Fruit fly (Drosophila melanogaster) whole organism, embryonic: ENCODE data around the gene Pink1.

Experiments used
- Aef1 ChIP-seq: fragments of 200-800 bp; sonication (Bioruptor generic); IDR thresholded peaks from 3 replicates; pipeline ENCODE4 v1.3.6; 2022; ENCODE audit warnings: missing biosample characterization, missing genetic modification characterization
- Awh ChIP-seq: fragments of 200-800 bp; sonication (Bioruptor generic); IDR thresholded peaks from 2 replicates; pipeline ENCODE4, ENCODE4 v1.3.6; 2022; ENCODE audit warnings: missing biosample characterization, missing genetic modification characterization
- CG11504 ChIP-seq: fragments of 200-800 bp; sonication (Bioruptor generic); optimal IDR thresholded peaks from 3 replicates; lab custom pipeline; 2019; ENCODE audit warnings: missing biosample characterization, mild to moderate bottlenecking, missing genetic modification characterization, moderate library complexity
- CG11560 ChIP-seq: fragments of 200-800 bp; sonication (Bioruptor generic); IDR thresholded peaks from 3 replicates; pipeline ENCODE4 v1.3.6; 2022; ENCODE audit warnings: missing biosample characterization, missing genetic modification characterization
- CG17568 ChIP-seq: fragments of 200-800 bp; sonication (Bioruptor generic); optimal IDR thresholded peaks from 2 replicates; lab custom pipeline; 2018; ENCODE audit warnings: missing biosample characterization, mild to moderate bottlenecking, missing genetic modification characterization, moderate library complexity
- CG17829 ChIP-seq: fragments of 200-800 bp; optimal IDR thresholded peaks from 2 replicates; lab custom pipeline; 2019; ENCODE audit warnings: missing biosample characterization, mild to moderate bottlenecking, missing genetic modification characterization, moderate library complexity
- CG2712 ChIP-seq: fragments of 200-800 bp; optimal IDR thresholded peaks from 3 replicates; lab custom pipeline; 2019; ENCODE audit warnings: missing biosample characterization, mild to moderate bottlenecking, missing genetic modification characterization, moderate library complexity
- CG3065 ChIP-seq: fragments of 200-800 bp; sonication (Bioruptor generic); optimal IDR thresholded peaks from 2 replicates; lab custom pipeline; 2016; ENCODE audit warnings: missing biosample characterization, missing genetic modification characterization
- CG32772 ChIP-seq: fragments of 200-800 bp; sonication (Bioruptor generic); IDR thresholded peaks from 2 replicates; pipeline ENCODE4 v1.3.6; 2022; ENCODE audit warnings: missing biosample characterization, missing genetic modification characterization
- CG3847 ChIP-seq: fragments of 200-800 bp; sonication (Bioruptor generic); IDR thresholded peaks from 2 replicates; pipeline ENCODE4 v1.3.6; 2022; ENCODE audit warnings: missing biosample characterization, missing genetic modification characterization
- CG4360 ChIP-seq: fragments of 200-800 bp; sonication (Bioruptor generic); IDR thresholded peaks from 2 replicates; pipeline ENCODE4 v1.3.6; 2022; ENCODE audit warnings: missing biosample characterization, missing genetic modification characterization
- CG4404 ChIP-seq: fragments of 200-800 bp; sonication (Bioruptor generic); IDR thresholded peaks from 2 replicates; pipeline ENCODE4 v1.3.6; 2022; ENCODE audit warnings: missing biosample characterization, missing genetic modification characterization
- CG5245 ChIP-seq: fragments of 200-800 bp; sonication (Bioruptor generic); optimal IDR thresholded peaks from 3 replicates; lab custom pipeline; 2016; ENCODE audit warnings: missing biosample characterization, missing genetic modification characterization
- CG7357 ChIP-seq: fragments of 200-800 bp; sonication (Bioruptor generic); IDR thresholded peaks from 3 replicates; pipeline ENCODE4 v1.3.6; 2022; ENCODE audit warnings: missing biosample characterization, missing genetic modification characterization
- CG8924 ChIP-seq: fragments of 200-800 bp; optimal IDR thresholded peaks from 3 replicates; lab custom pipeline; 2019; ENCODE audit warnings: missing biosample characterization, mild to moderate bottlenecking, missing genetic modification characterization, moderate library complexity
- Dfd ChIP-seq, 2 experiments: fragments of >200 bp; optimal IDR thresholded peaks; 2 replicates each; lab custom pipeline; 2017; ENCODE audit warnings: missing biosample characterization in 2 of 2, missing genetic modification characterization in 2 of 2
- Dip3 ChIP-seq: fragments of 200-800 bp; sonication (Bioruptor generic); optimal IDR thresholded peaks from 3 replicates; lab custom pipeline; 2016; ENCODE audit warnings: missing biosample characterization, missing genetic modification characterization
- Dref ChIP-seq: fragments of 200-800 bp; sonication (Bioruptor generic); IDR thresholded peaks from 2 replicates; pipeline ENCODE4 v1.3.6; 2022; ENCODE audit warnings: missing biosample characterization, missing genetic modification characterization
- HHEX ChIP-seq: fragments of 200-800 bp; sonication (Bioruptor generic); optimal IDR thresholded peaks from 3 replicates; lab custom pipeline; 2017; ENCODE audit warnings: missing biosample characterization, mild to moderate bottlenecking, missing genetic modification characterization, missing genetic modification reagents
- HLH4C ChIP-seq: fragments of 200-800 bp; sonication (Bioruptor generic); IDR thresholded peaks from 3 replicates; pipeline ENCODE4 v1.3.6; 2022; ENCODE audit warnings: missing biosample characterization, missing genetic modification characterization; ENCODE audit not compliant: partially characterized antibody
- HmgZ ChIP-seq: fragments of 200-800 bp; sonication (Bioruptor generic); optimal IDR thresholded peaks from 2 replicates; lab custom pipeline; 2018; ENCODE audit warnings: missing biosample characterization, mild to moderate bottlenecking, missing genetic modification characterization
- Lim3 ChIP-seq: fragments of 200-800 bp; sonication (Bioruptor generic); IDR thresholded peaks from 2 replicates; pipeline ENCODE4 v1.3.6; 2022; ENCODE audit warnings: missing biosample characterization, missing genetic modification characterization
- MTF-1 ChIP-seq: fragments of 200-800 bp; sonication (Bioruptor generic); optimal IDR thresholded peaks from 2 replicates; lab custom pipeline; 2018; ENCODE audit warnings: missing biosample characterization, mild to moderate bottlenecking, missing genetic modification characterization, borderline replicate concordance
- NC2β ChIP-seq: fragments of 200-800 bp; sonication (Bioruptor generic); optimal IDR thresholded peaks from 2 replicates; lab custom pipeline; 2016; ENCODE audit warnings: missing biosample characterization, missing genetic modification characterization
- Sox102F ChIP-seq: fragments of 200-800 bp; sonication (Bioruptor generic); optimal IDR thresholded peaks from 2 replicates; lab custom pipeline; 2018; ENCODE audit warnings: missing biosample characterization, mild to moderate bottlenecking, missing genetic modification characterization, moderate library complexity
- amos ChIP-seq: fragments of 200-800 bp; sonication (Bioruptor generic); IDR thresholded peaks from 2 replicates; pipeline ENCODE4 v1.3.6; 2022; ENCODE audit warnings: missing biosample characterization, missing genetic modification characterization; ENCODE audit not compliant: partially characterized antibody
- ase ChIP-seq: fragments of 200-800 bp; sonication (Bioruptor generic); IDR thresholded peaks from 3 replicates; pipeline ENCODE4 v1.3.6; 2022; ENCODE audit warnings: missing biosample characterization, missing genetic modification characterization
- ato ChIP-seq: fragments of 200-800 bp; sonication (Bioruptor generic); IDR thresholded peaks from 2 replicates; pipeline ENCODE4 v1.3.6; 2022; ENCODE audit warnings: missing biosample characterization, missing genetic modification characterization; ENCODE audit not compliant: partially characterized antibody
- bbx ChIP-seq: fragments of 200-800 bp; sonication (Bioruptor generic); IDR thresholded peaks from 2 replicates; pipeline ENCODE4 v1.3.6; 2022; ENCODE audit warnings: missing biosample characterization, missing genetic modification characterization; ENCODE audit not compliant: partially characterized antibody
- bcd ChIP-seq: fragments of 200-800 bp; sonication (Bioruptor generic); optimal IDR thresholded peaks from 2 replicates; lab custom pipeline; 2017; ENCODE audit warnings: missing biosample characterization, mild to moderate bottlenecking, missing genetic modification characterization
- bigmax ChIP-seq: fragments of 200-800 bp; sonication (Bioruptor generic); optimal IDR thresholded peaks from 2 replicates; lab custom pipeline; 2018; ENCODE audit warnings: missing biosample characterization, mild to moderate bottlenecking, missing genetic modification characterization
- cg ChIP-seq: fragments of 200-800 bp; sonication (Bioruptor generic); optimal IDR thresholded peaks from 3 replicates; lab custom pipeline; 2019; ENCODE audit warnings: missing biosample characterization, mild to moderate bottlenecking, missing genetic modification characterization, moderate library complexity
- chm ChIP-seq: fragments of 200-800 bp; sonication (Bioruptor generic); IDR thresholded peaks from 2 replicates; pipeline ENCODE4 v1.3.6; 2022; ENCODE audit warnings: missing biosample characterization, missing genetic modification characterization
- dimm ChIP-seq: fragments of 200-800 bp; sonication (Bioruptor generic); IDR thresholded peaks from 2 replicates; pipeline ENCODE4 v1.3.6; 2022; ENCODE audit warnings: missing biosample characterization, missing genetic modification characterization
- eyg ChIP-seq: fragments of 200-800 bp; sonication (Bioruptor generic); optimal IDR thresholded peaks from 3 replicates; lab custom pipeline; 2016; ENCODE audit warnings: missing biosample characterization, missing genetic modification characterization
- fd102C ChIP-seq: fragments of 200-800 bp; sonication (Bioruptor generic); optimal IDR thresholded peaks from 2 replicates; lab custom pipeline; 2018; ENCODE audit warnings: missing biosample characterization, mild to moderate bottlenecking, missing genetic modification characterization, moderate library complexity
- fd64A ChIP-seq: fragments of 200-800 bp; sonication (Bioruptor generic); optimal IDR thresholded peaks from 3 replicates; lab custom pipeline; 2018; ENCODE audit warnings: missing biosample characterization, mild to moderate bottlenecking, missing genetic modification characterization
- fd96Cb ChIP-seq: fragments of 200-800 bp; sonication (Bioruptor generic); optimal IDR thresholded peaks from 2 replicates; lab custom pipeline; 2018; ENCODE audit warnings: missing biosample characterization, mild to moderate bottlenecking, missing genetic modification characterization, moderate library complexity
- fu2 ChIP-seq: fragments of 200-800 bp; sonication (Bioruptor generic); optimal IDR thresholded peaks from 2 replicates; lab custom pipeline; 2016; ENCODE audit warnings: missing biosample characterization, missing genetic modification characterization
- gt ChIP-seq: fragments of 200-800 bp; sonication (Bioruptor generic); IDR thresholded peaks from 2 replicates; pipeline ENCODE4 v1.3.6; 2022; ENCODE audit warnings: missing biosample characterization, missing genetic modification characterization
- pan ChIP-seq, 4 experiments: fragments of >200 bp in 3 of 4; fragments of 200-800 bp in 1 of 4; sonication (Bioruptor generic) in 1 of 4; optimal IDR thresholded peaks in 3 of 4; IDR thresholded peaks in 1 of 4; 2 replicates each; pipeline versions ENCODE4 v1.3.6 to Lab custom; 2017 to 2022; ENCODE audit warnings: missing biosample characterization in 2 of 4, missing genetic modification characterization in 2 of 4, mixed read lengths in 1 of 4
- phol ChIP-seq: fragments of 200-800 bp; sonication (Bioruptor generic); optimal IDR thresholded peaks from 3 replicates; lab custom pipeline; 2018; ENCODE audit warnings: missing biosample characterization, mild to moderate bottlenecking, missing genetic modification characterization, moderate library complexity
- psq ChIP-seq: fragments of 200-800 bp; sonication (Bioruptor generic); optimal IDR thresholded peaks from 2 replicates; lab custom pipeline; 2017; ENCODE audit warnings: missing biosample characterization, missing genetic modification characterization
- repo ChIP-seq: fragments of 200-800 bp; sonication (Bioruptor generic); optimal IDR thresholded peaks from 2 replicates; lab custom pipeline; 2016; ENCODE audit warnings: missing biosample characterization, missing genetic modification characterization
- sc ChIP-seq, 3 experiments: fragments of >200 bp in 2 of 3; fragments of 200-800 bp in 1 of 3; sonication (Bioruptor generic) in 1 of 3; optimal IDR thresholded peaks; 2 replicates in 2 of 3; 3 replicates in 1 of 3; lab custom pipeline; 2017; ENCODE audit warnings: mild to moderate bottlenecking in 1 of 3, missing biosample characterization in 1 of 3, missing genetic modification characterization in 1 of 3, missing genetic modification reagents in 1 of 3
- sisA ChIP-seq: fragments of 200-800 bp; sonication (Bioruptor generic); IDR thresholded peaks from 2 replicates; pipeline ENCODE4 v1.3.6; 2022; ENCODE audit warnings: missing biosample characterization, missing genetic modification characterization
- wdn ChIP-seq: fragments of 200-800 bp; sonication (Bioruptor generic); IDR thresholded peaks from 2 replicates; pipeline ENCODE4 v1.3.6; 2022; ENCODE audit warnings: missing biosample characterization, missing genetic modification characterization
- wor ChIP-seq: fragments of 200-800 bp; sonication (Bioruptor generic); IDR thresholded peaks from 2 replicates; pipeline ENCODE4 v1.3.6; 2022; ENCODE audit warnings: missing biosample characterization, missing genetic modification characterization
- zf30C ChIP-seq: fragments of 200-800 bp; sonication (Bioruptor generic); optimal IDR thresholded peaks from 3 replicates; lab custom pipeline; 2018; ENCODE audit warnings: missing biosample characterization, mild to moderate bottlenecking, missing genetic modification characterization
- zfh2 ChIP-seq: fragments of 200-800 bp; sonication (Bioruptor generic); optimal IDR thresholded peaks from 2 replicates; lab custom pipeline; 2016; ENCODE audit warnings: missing biosample characterization, missing genetic modification characterization

The Pink1 gene

DNA sequence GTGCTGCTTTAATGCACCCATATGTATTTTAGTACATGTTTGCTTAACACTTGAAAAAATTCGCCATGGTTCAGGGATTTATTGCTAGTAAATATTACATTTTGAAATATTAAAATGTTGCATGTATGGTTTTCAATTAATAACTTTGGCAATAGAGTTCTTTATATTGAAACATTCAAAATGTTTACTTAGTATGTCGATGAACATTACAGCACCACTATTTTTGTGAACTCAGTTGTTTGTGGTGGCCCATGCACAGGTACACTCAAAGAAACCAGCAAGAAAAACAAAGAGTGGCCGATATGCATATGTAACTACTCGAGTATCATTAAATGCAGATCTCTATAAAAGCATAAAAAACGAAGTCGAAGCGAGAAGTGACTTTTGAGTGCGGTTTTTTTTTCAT is 18.4 kb downstream of the Pink1 start (continued):
- TF ChIP-seq Sox102F (GFP tag; lab: Kevin White, UChicago) = peak; percentile 87
- no peak for TF ChIP-seq chm (GFP tag; lab: Robert Waterston, UW)
- no peak for TF ChIP-seq fd102C (GFP tag; lab: Kevin White, UChicago)
- TF ChIP-seq sc (optimal IDR thresholded peaks at IDR 0.05; lab: Kevin White, UChicago) = no peak
- peak; percentile 66 for TF ChIP-seq sc (GFP tag; optimal IDR thresholded peaks at IDR 0.05; lab: Kevin White, UChicago)
- peak; percentile 48; the same call in 1 of the 2 replicates for TF ChIP-seq dimm (GFP tag; lab: Robert Waterston, UW)
- no peak for TF ChIP-seq CG17568
- no peak for TF ChIP-seq fu2
- peak; percentile 29 for TF ChIP-seq MTF-1
- TF ChIP-seq CG5245 (GFP tag; lab: Kevin White, UChicago) = peak; percentile 11
- TF ChIP-seq CG11560 (tag; lab: Robert Waterston, UW) = 0 out of 3 replicates have a peak, but pooled peaks have one; percentile 16
- TF ChIP-seq Lim3 (GFP tag; lab: Robert Waterston, UW) = 0 out of 2 replicates have a peak, but pooled peaks have one; percentile 30
- TF ChIP-seq CG7357 (GFP tag; lab: Robert Waterston, UW) = peak; percentile 61; the same call in 1 of the 3 replicates
- peak; percentile 19; the same call in 1 of the 2 replicates for TF ChIP-seq gt (GFP tag; lab: Robert Waterston, UW)
- TF ChIP-seq HLH4C (GFP tag; lab: Robert Waterston, UW) = no peak
- TF ChIP-seq wdn (GFP tag; lab: Robert Waterston, UW) = no peak
- peak; percentile 33 for TF ChIP-seq CG3847
- TF ChIP-seq fd64A = peak; percentile 1

DNA sequence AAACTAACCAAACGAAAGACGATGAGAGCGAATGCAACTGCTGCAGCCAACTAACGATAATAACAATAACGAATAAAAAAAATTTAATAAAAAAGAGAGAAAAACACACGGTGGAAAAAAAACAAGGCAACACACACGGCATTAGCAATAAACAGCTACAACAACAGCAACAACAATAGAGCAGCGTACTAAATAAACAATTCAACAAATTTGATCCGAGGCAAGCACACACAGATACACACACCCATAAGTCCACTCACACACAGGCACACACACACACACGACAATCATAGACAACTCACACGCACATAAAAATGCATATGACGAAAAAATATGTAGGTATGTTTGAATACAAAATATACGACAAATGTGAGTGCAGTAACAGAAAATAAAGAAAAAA is 19.0 kb downstream of the Pink1 start:
- TF ChIP-seq ato (GFP tag; lab: Robert Waterston, UW) = no peak
- TF ChIP-seq amos (GFP tag; lab: Robert Waterston, UW) = no peak
- TF ChIP-seq Awh (GFP tag; lab: Robert Waterston, UW) = no peak
- TF ChIP-seq CG2712 (tag; lab: Kevin White, UChicago) = no peak
- no peak for TF ChIP-seq eyg
- no peak for TF ChIP-seq Dfd (GFP tag; optimal IDR thresholded peaks at IDR 0.05; lab: Kevin White, UChicago)
- TF ChIP-seq CG11504 (tag; lab: Kevin White, UChicago) = no peak
- no peak for TF ChIP-seq HHEX (GFP tag; lab: Kevin White, UChicago)
- TF ChIP-seq HmgZ = no peak
- no peak for TF ChIP-seq Dip3
- TF ChIP-seq repo (GFP tag; lab: Kevin White, UChicago) = no peak
- TF ChIP-seq NC2β = no peak
- TF ChIP-seq CG3065 (GFP tag; lab: Kevin White, UChicago) = no peak
- TF ChIP-seq bigmax = no peak
- no peak for TF ChIP-seq Dref (GFP tag; lab: Robert Waterston, UW)
- no peak for TF ChIP-seq sisA (GFP tag; lab: Robert Waterston, UW)
- TF ChIP-seq phol = no peak
- no peak for TF ChIP-seq zfh2 (GFP tag; lab: Kevin White, UChicago)
- TF ChIP-seq Aef1 = no peak
- TF ChIP-seq dimm (GFP tag; lab: Robert Waterston, UW) = no peak
- TF ChIP-seq fd96Cb (tag; lab: Kevin White, UChicago) = no peak
- TF ChIP-seq zf30C (GFP tag; lab: Kevin White, UChicago) = peak; percentile 14
- TF ChIP-seq CG8924 = peak; percentile 50
- TF ChIP-seq CG4360 = peak; percentile 83
- TF ChIP-seq ase (GFP tag; lab: Robert Waterston, UW) = no peak
- no peak for TF ChIP-seq CG17829
- no peak for TF ChIP-seq pan (optimal IDR thresholded peaks at IDR 0.05; lab: Kevin White, UChicago)
- no peak for TF ChIP-seq pan (GFP tag; optimal IDR thresholded peaks at IDR 0.05 in 1 of 2, IDR thresholded peaks at IDR 0.05 in 1 of 2)
- peak; percentile 86 for TF ChIP-seq cg (GFP tag; lab: Kevin White, UChicago)
- TF ChIP-seq bbx = no peak
- 0 out of 2 replicates have a peak, but pooled peaks have one; percentile 30 for TF ChIP-seq CG32772 (GFP tag; lab: Robert Waterston, UW)
- TF ChIP-seq wor (GFP tag; lab: Robert Waterston, UW) = no peak
- no peak for TF ChIP-seq bcd (GFP tag; lab: Kevin White, UChicago)
- TF ChIP-seq CG4404 = no peak
- TF ChIP-seq psq (GFP tag; lab: Kevin White, UChicago) = no peak
